Fruit fly (Drosophila melanogaster) whole organism, embryonic: ENCODE measurements around the gene Ppt1.

Source experiments
- B-H2 ChIP-seq: fragments of 200-800 bp; sonication (Bioruptor generic); optimal IDR thresholded peaks from 2 replicates; lab custom pipeline; 2018; ENCODE audit warnings: missing biosample characterization, mild to moderate bottlenecking, missing genetic modification characterization
- Bgb ChIP-seq: fragments of 200-800 bp; sonication (Bioruptor generic); IDR thresholded peaks from 2 replicates; pipeline ENCODE4 v1.3.6; 2022; ENCODE audit warnings: missing biosample characterization, missing genetic modification characterization; ENCODE audit not compliant: partially characterized antibody
- CG10147 ChIP-seq: fragments of 200-800 bp; sonication (Bioruptor generic); optimal IDR thresholded peaks from 2 replicates; lab custom pipeline; 2019; ENCODE audit warnings: missing biosample characterization, mild to moderate bottlenecking, missing genetic modification characterization, moderate library complexity
- CG10565 ChIP-seq: fragments of 200-800 bp; sonication (Bioruptor generic); optimal IDR thresholded peaks from 3 replicates; lab custom pipeline; 2016; ENCODE audit warnings: missing biosample characterization, mild to moderate bottlenecking, missing genetic modification characterization
- CG12155 ChIP-seq: fragments of 200-800 bp; sonication (Bioruptor generic); optimal IDR thresholded peaks from 3 replicates; lab custom pipeline; 2016; ENCODE audit warnings: missing biosample characterization, missing genetic modification characterization
- CG13424 ChIP-seq: fragments of 200-800 bp; sonication (Bioruptor generic); optimal IDR thresholded peaks from 2 replicates; lab custom pipeline; 2019; ENCODE audit warnings: missing biosample characterization, mild to moderate bottlenecking, missing genetic modification characterization, moderate library complexity
- CG13624 ChIP-seq: fragments of 200-800 bp; sonication (Bioruptor generic); optimal IDR thresholded peaks from 2 replicates; lab custom pipeline; 2016; ENCODE audit warnings: missing biosample characterization, missing genetic modification characterization
- CG15011 ChIP-seq: fragments of 200-800 bp; sonication (Bioruptor generic); optimal IDR thresholded peaks from 3 replicates; lab custom pipeline; 2018; ENCODE audit warnings: missing biosample characterization, mild to moderate bottlenecking, missing genetic modification characterization
- CG17802 ChIP-seq: fragments of 200-800 bp; sonication (Bioruptor generic); optimal IDR thresholded peaks from 2 replicates; lab custom pipeline; 2018; ENCODE audit warnings: missing biosample characterization, mild to moderate bottlenecking, missing genetic modification characterization, moderate library complexity
- CG18262 ChIP-seq: fragments of 200-800 bp; optimal IDR thresholded peaks from 3 replicates; lab custom pipeline; 2019; ENCODE audit warnings: missing biosample characterization, mild to moderate bottlenecking, missing genetic modification characterization, moderate library complexity
- CG18476 ChIP-seq: fragments of 200-800 bp; sonication (Bioruptor generic); optimal IDR thresholded peaks from 2 replicates; lab custom pipeline; 2016; ENCODE audit warnings: missing biosample characterization, mild to moderate bottlenecking, missing genetic modification characterization
- CG2875 ChIP-seq: fragments of 200-800 bp; sonication (Bioruptor generic); optimal IDR thresholded peaks from 2 replicates; lab custom pipeline; 2017; ENCODE audit warnings: missing biosample characterization, mild to moderate bottlenecking, missing genetic modification characterization, missing genetic modification reagents
- CG31365 ChIP-seq: fragments of 200-800 bp; sonication (Bioruptor generic); optimal IDR thresholded peaks from 2 replicates; lab custom pipeline; 2018; ENCODE audit warnings: missing biosample characterization, mild to moderate bottlenecking, missing genetic modification characterization
- CG34224 ChIP-seq: fragments of 200-800 bp; sonication (Bioruptor generic); IDR thresholded peaks from 3 replicates; pipeline ENCODE4 v1.3.6; 2022; ENCODE audit warnings: missing biosample characterization, missing genetic modification characterization; ENCODE audit not compliant: partially characterized antibody
- CG34376 ChIP-seq: fragments of 200-800 bp; sonication (Bioruptor generic); optimal IDR thresholded peaks from 2 replicates; lab custom pipeline; 2018; ENCODE audit warnings: missing biosample characterization, mild to moderate bottlenecking, missing genetic modification characterization
- CG34422 ChIP-seq: fragments of 200-800 bp; sonication (Bioruptor generic); IDR thresholded peaks from 3 replicates; pipeline ENCODE4 v1.3.6; 2022; ENCODE audit warnings: missing biosample characterization, missing genetic modification characterization
- CG3838 ChIP-seq: fragments of 200-800 bp; sonication (Bioruptor generic); optimal IDR thresholded peaks from 3 replicates; lab custom pipeline; 2016; ENCODE audit warnings: missing biosample characterization, missing genetic modification characterization
- CG6689 ChIP-seq: fragments of 200-800 bp; sonication (Bioruptor generic); IDR thresholded peaks from 2 replicates; pipeline ENCODE4 v1.3.6; 2022; ENCODE audit warnings: missing biosample characterization, missing genetic modification characterization
- CG6791 ChIP-seq: fragments of 200-800 bp; sonication (Bioruptor generic); IDR thresholded peaks from 3 replicates; pipeline ENCODE4 v1.3.6; 2022; ENCODE audit warnings: missing biosample characterization, missing genetic modification characterization; ENCODE audit not compliant: partially characterized antibody
- CG9215 ChIP-seq: fragments of 200-800 bp; sonication (Bioruptor generic); IDR thresholded peaks from 2 replicates; pipeline ENCODE4 v1.3.6; 2022; ENCODE audit warnings: missing biosample characterization, missing genetic modification characterization
- CG9727 ChIP-seq: fragments of 200-800 bp; sonication (Bioruptor generic); optimal IDR thresholded peaks from 3 replicates; lab custom pipeline; 2017; ENCODE audit warnings: missing biosample characterization, mild to moderate bottlenecking, missing genetic modification characterization
- CoRest ChIP-seq: fragments of 200-800 bp; sonication (Bioruptor generic); optimal IDR thresholded peaks from 3 replicates; lab custom pipeline; 2018; ENCODE audit warnings: missing biosample characterization, mild to moderate bottlenecking, missing genetic modification characterization, moderate library complexity
- Doc3 ChIP-seq: fragments of 200-800 bp; sonication (Bioruptor generic); IDR thresholded peaks from 3 replicates; pipeline ENCODE4 v1.3.6; 2022; ENCODE audit warnings: missing biosample characterization, missing genetic modification characterization; ENCODE audit not compliant: partially characterized antibody
- E2f1 ChIP-seq: fragments of 200-800 bp; sonication (Bioruptor generic); IDR thresholded peaks from 2 replicates; pipeline ENCODE4 v1.3.6; 2022; ENCODE audit warnings: missing biosample characterization, missing genetic modification characterization
- HLH4C ChIP-seq: fragments of 200-800 bp; sonication (Bioruptor generic); IDR thresholded peaks from 3 replicates; pipeline ENCODE4 v1.3.6; 2022; ENCODE audit warnings: missing biosample characterization, missing genetic modification characterization; ENCODE audit not compliant: partially characterized antibody
- MESR4 ChIP-seq: fragments of 200-800 bp; sonication (Bioruptor generic); optimal IDR thresholded peaks from 2 replicates; lab custom pipeline; 2018; ENCODE audit warnings: missing biosample characterization, mild to moderate bottlenecking, missing genetic modification characterization, moderate library complexity
- Mrtf ChIP-seq: fragments of 200-800 bp; sonication (Bioruptor generic); IDR thresholded peaks from 3 replicates; pipeline ENCODE4 v1.3.6; 2022; ENCODE audit warnings: missing biosample characterization, missing genetic modification characterization
- NC2α ChIP-seq: fragments of 200-800 bp; sonication (Bioruptor generic); optimal IDR thresholded peaks from 2 replicates; lab custom pipeline; 2016; ENCODE audit warnings: missing biosample characterization, missing genetic modification characterization
- Nf-YB ChIP-seq: fragments of 200-800 bp; sonication (Bioruptor generic); optimal IDR thresholded peaks from 3 replicates; lab custom pipeline; 2019; ENCODE audit warnings: missing biosample characterization, mild to moderate bottlenecking, missing genetic modification characterization, moderate library complexity
- Poxn ChIP-seq: fragments of 200-800 bp; sonication (Bioruptor generic); IDR thresholded peaks from 2 replicates; pipeline ENCODE4 v1.3.6; 2022; ENCODE audit warnings: missing biosample characterization, missing genetic modification characterization
- Rfx ChIP-seq: fragments of 200-800 bp; sonication (Bioruptor generic); IDR thresholded peaks from 2 replicates; pipeline ENCODE4 v1.3.6; 2022; ENCODE audit warnings: missing biosample characterization, missing genetic modification characterization
- Ssrp ChIP-seq: fragments of 200-800 bp; sonication (Bioruptor generic); optimal IDR thresholded peaks from 2 replicates; lab custom pipeline; 2018; ENCODE audit warnings: missing biosample characterization, mild to moderate bottlenecking, missing genetic modification characterization, moderate library complexity
- ac ChIP-seq: fragments of 200-800 bp; sonication (Bioruptor generic); optimal IDR thresholded peaks from 3 replicates; lab custom pipeline; 2017; ENCODE audit warnings: missing biosample characterization, mild to moderate bottlenecking, missing genetic modification characterization
- bsh ChIP-seq, 2 experiments: fragments of 200-800 bp; sonication (Bioruptor generic); optimal IDR thresholded peaks; 2 replicates each; lab custom pipeline; 2017 to 2018; ENCODE audit warnings: mild to moderate bottlenecking in 2 of 2, missing biosample characterization in 2 of 2, missing genetic modification characterization in 2 of 2, moderate library complexity in 1 of 2
- cg ChIP-seq: fragments of 200-800 bp; sonication (Bioruptor generic); optimal IDR thresholded peaks from 3 replicates; lab custom pipeline; 2019; ENCODE audit warnings: missing biosample characterization, mild to moderate bottlenecking, missing genetic modification characterization, moderate library complexity
- dm ChIP-seq: fragments of 200-800 bp; sonication (Bioruptor generic); optimal IDR thresholded peaks from 3 replicates; lab custom pipeline; 2016; ENCODE audit warnings: missing biosample characterization, missing genetic modification characterization
- dysf ChIP-seq: fragments of 200-800 bp; sonication (Bioruptor generic); IDR thresholded peaks from 3 replicates; pipeline ENCODE4 v1.3.6; 2022; ENCODE audit warnings: missing biosample characterization, missing genetic modification characterization
- exex ChIP-seq: fragments of 200-800 bp; sonication (Bioruptor generic); optimal IDR thresholded peaks from 4 replicates; lab custom pipeline; 2018; ENCODE audit warnings: missing biosample characterization, mild to moderate bottlenecking, missing genetic modification characterization, moderate library complexity
- grau ChIP-seq: fragments of 200-800 bp; optimal IDR thresholded peaks from 3 replicates; lab custom pipeline; 2019; ENCODE audit warnings: missing biosample characterization, mild to moderate bottlenecking, missing genetic modification characterization, moderate library complexity
- ind ChIP-seq: fragments of 200-800 bp; sonication (Bioruptor generic); optimal IDR thresholded peaks from 3 replicates; lab custom pipeline; 2016; ENCODE audit warnings: missing biosample characterization, missing genetic modification characterization
- nau ChIP-seq: fragments of 200-800 bp; sonication (Bioruptor generic); optimal IDR thresholded peaks from 3 replicates; lab custom pipeline; 2017; ENCODE audit warnings: missing biosample characterization, mild to moderate bottlenecking, missing genetic modification characterization, missing genetic modification reagents
- nmo ChIP-seq: fragments of 200-800 bp; sonication (Bioruptor generic); optimal IDR thresholded peaks from 2 replicates; lab custom pipeline; 2018; ENCODE audit warnings: missing biosample characterization, mild to moderate bottlenecking, missing genetic modification characterization, moderate library complexity
- pum ChIP-seq: fragments of 200-800 bp; sonication (Bioruptor generic); optimal IDR thresholded peaks from 2 replicates; lab custom pipeline; 2016; ENCODE audit warnings: missing biosample characterization, missing genetic modification characterization
- row ChIP-seq: fragments of 200-800 bp; sonication (Bioruptor generic); IDR thresholded peaks from 3 replicates; pipeline ENCODE4 v1.3.6; 2022; ENCODE audit warnings: missing biosample characterization, missing genetic modification characterization
- sens-2 ChIP-seq: fragments of 200-800 bp; sonication (Bioruptor generic); IDR thresholded peaks from 2 replicates; pipeline ENCODE4 v1.3.6; 2022; ENCODE audit warnings: missing biosample characterization, missing genetic modification characterization
- trem ChIP-seq: fragments of 200-800 bp; optimal IDR thresholded peaks from 3 replicates; lab custom pipeline; 2019; ENCODE audit warnings: missing biosample characterization, mild to moderate bottlenecking, missing genetic modification characterization, moderate library complexity
- unpg ChIP-seq: fragments of 200-800 bp; sonication (Bioruptor generic); optimal IDR thresholded peaks from 3 replicates; lab custom pipeline; 2018; ENCODE audit warnings: missing biosample characterization, mild to moderate bottlenecking, missing genetic modification characterization, moderate library complexity
- wek ChIP-seq: fragments of 200-800 bp; sonication (Bioruptor generic); optimal IDR thresholded peaks from 3 replicates; lab custom pipeline; 2018; ENCODE audit warnings: missing biosample characterization, mild to moderate bottlenecking, missing genetic modification characterization, moderate library complexity

Gene Ppt1

dm6 chrX:8676631-8677224 lies 13.3 kb downstream of the Ppt1 start, which contains the start of gene Rubicon (continued):
- TF ChIP-seq MESR4 (GFP tag; lab: Kevin White, UChicago), result peak; percentile 90
- TF ChIP-seq CG6689 (GFP tag; lab: Robert Waterston, UW), result no peak
- peak; percentile 51 for TF ChIP-seq cg (GFP tag; lab: Kevin White, UChicago)
- TF ChIP-seq Doc3 (GFP tag; lab: Robert Waterston, UW), result peak; percentile 79
- peak; percentile 11 for TF ChIP-seq unpg (GFP tag; lab: Kevin White, UChicago)
- peak; percentile 16 for TF ChIP-seq pum (GFP tag; lab: Kevin White, UChicago)
- TF ChIP-seq CoRest (tag; lab: Kevin White, UChicago), result peak; percentile 53
- no peak for TF ChIP-seq sens-2 (GFP tag; lab: Robert Waterston, UW)
- TF ChIP-seq CG9727 (GFP tag; lab: Kevin White, UChicago), result peak; percentile 17
- TF ChIP-seq CG34376 (GFP tag; lab: Kevin White, UChicago), result peak; percentile 26
- peak; percentile 33 to 82 for TF ChIP-seq bsh (GFP tag; optimal IDR thresholded peaks at IDR 0.05; lab: Kevin White, UChicago)
- TF ChIP-seq HLH4C (GFP tag; lab: Robert Waterston, UW), result peak; percentile 91
- TF ChIP-seq nmo (GFP tag; lab: Kevin White, UChicago), result peak; percentile 45
- peak; percentile 27; the same call in 1 of the 2 replicates for TF ChIP-seq E2f1
- TF ChIP-seq ind (GFP tag; lab: Kevin White, UChicago), result peak; percentile 20
- peak; percentile 73 for TF ChIP-seq Rfx (GFP tag; lab: Robert Waterston, UW)
- peak; percentile 77 for TF ChIP-seq dm
- peak; percentile 29 for TF ChIP-seq CG2875 (GFP tag; lab: Kevin White, UChicago)
- TF ChIP-seq CG34224 (GFP tag; lab: Robert Waterston, UW), result peak; percentile 91
- TF ChIP-seq CG15011 (GFP tag; lab: Kevin White, UChicago), result no peak
- peak; percentile 96 for TF ChIP-seq Nf-YB (GFP tag; lab: Kevin White, UChicago)
- TF ChIP-seq trem (tag; lab: Kevin White, UChicago), result peak; percentile 44
- TF ChIP-seq grau (tag; lab: Kevin White, UChicago), result peak; percentile 42
- no peak for TF ChIP-seq CG3838 (GFP tag; lab: Kevin White, UChicago)
- TF ChIP-seq ac, result no peak
- no peak for TF ChIP-seq Ssrp (tag; lab: Kevin White, UChicago)
- TF ChIP-seq CG18476 (GFP tag; lab: Kevin White, UChicago), result no peak
- peak; percentile 56 for TF ChIP-seq CG31365 (tag; lab: Kevin White, UChicago)
- peak; percentile 87 for TF ChIP-seq CG6791 (GFP tag; lab: Robert Waterston, UW)
- TF ChIP-seq CG13624 (GFP tag; lab: Kevin White, UChicago), result peak; percentile 71
- peak; percentile 43; the same call in 1 of the 3 replicates for TF ChIP-seq dysf (GFP tag; lab: Robert Waterston, UW)
- TF ChIP-seq CG10565 (GFP tag; lab: Kevin White, UChicago), result no peak
- TF ChIP-seq row (GFP tag; lab: Robert Waterston, UW), result peak; percentile 46; the same call in 1 of the 3 replicates
- TF ChIP-seq Mrtf (GFP tag; lab: Robert Waterston, UW), result no peak
- no peak for TF ChIP-seq nau (GFP tag; lab: Kevin White, UChicago)
- TF ChIP-seq wek (GFP tag; lab: Kevin White, UChicago), result peak; percentile 1
- peak; percentile 95 for TF ChIP-seq Bgb (GFP tag; lab: Robert Waterston, UW)
- peak; percentile 50 for TF ChIP-seq CG12155 (GFP tag; lab: Kevin White, UChicago)
- peak; percentile 73 for TF ChIP-seq exex (tag; lab: Kevin White, UChicago)
- TF ChIP-seq B-H2 (GFP tag; lab: Kevin White, UChicago), result peak; percentile 59
- TF ChIP-seq CG17802 (tag; lab: Kevin White, UChicago), result peak; percentile 37
- TF ChIP-seq CG18262, result peak; percentile 18
- peak; percentile 26; the same call in 1 of the 2 replicates for TF ChIP-seq CG9215
- peak; percentile 61; the same call in 1 of the 3 replicates for TF ChIP-seq CG34422 (GFP tag; lab: Robert Waterston, UW)
- peak; percentile 3 for TF ChIP-seq CG10147 (GFP tag; lab: Kevin White, UChicago)
- peak; percentile 35 for TF ChIP-seq CG13424 (tag; lab: Kevin White, UChicago)
- TF ChIP-seq Poxn (GFP tag; lab: Robert Waterston, UW), result no peak
- no peak for TF ChIP-seq NC2α (GFP tag; lab: Kevin White, UChicago)
